Fruit fly (Drosophila melanogaster): ENCODE results near the gene CG3847.
A peak's percentile ranks its signal among the peaks of the same experiment; 100 is the strongest.

- TF ChIP-seq usp (GFP tag; optimal IDR thresholded peaks at IDR 0.05) (no peak), psq (GFP tag; optimal IDR thresholded peaks at IDR 0.05) (peak; percentile 17), lola (GFP tag; optimal IDR thresholded peaks at IDR 0.05) (no peak), dmrt93B (GFP tag; optimal IDR thresholded peaks at IDR 0.05) (no peak), tai (GFP tag; optimal IDR thresholded peaks at IDR 0.05) (no peak), CrebA (GFP tag; optimal IDR thresholded peaks at IDR 0.05; ENCODE audit: borderline replicate concordance) (no peak), Mio (GFP tag; optimal IDR thresholded peaks at IDR 0.05) (no peak)
Measured at dm6 chrX:6356748-6357397, 10.0 kb downstream of the CG3847 start.

Measured in whole organism, wandering third instar larva.